Fruit fly (Drosophila melanogaster): ENCODE results near the gene loh.
A peak's percentile ranks its signal among the peaks of the same experiment; 100 is the strongest.

The loh gene

DNA sequence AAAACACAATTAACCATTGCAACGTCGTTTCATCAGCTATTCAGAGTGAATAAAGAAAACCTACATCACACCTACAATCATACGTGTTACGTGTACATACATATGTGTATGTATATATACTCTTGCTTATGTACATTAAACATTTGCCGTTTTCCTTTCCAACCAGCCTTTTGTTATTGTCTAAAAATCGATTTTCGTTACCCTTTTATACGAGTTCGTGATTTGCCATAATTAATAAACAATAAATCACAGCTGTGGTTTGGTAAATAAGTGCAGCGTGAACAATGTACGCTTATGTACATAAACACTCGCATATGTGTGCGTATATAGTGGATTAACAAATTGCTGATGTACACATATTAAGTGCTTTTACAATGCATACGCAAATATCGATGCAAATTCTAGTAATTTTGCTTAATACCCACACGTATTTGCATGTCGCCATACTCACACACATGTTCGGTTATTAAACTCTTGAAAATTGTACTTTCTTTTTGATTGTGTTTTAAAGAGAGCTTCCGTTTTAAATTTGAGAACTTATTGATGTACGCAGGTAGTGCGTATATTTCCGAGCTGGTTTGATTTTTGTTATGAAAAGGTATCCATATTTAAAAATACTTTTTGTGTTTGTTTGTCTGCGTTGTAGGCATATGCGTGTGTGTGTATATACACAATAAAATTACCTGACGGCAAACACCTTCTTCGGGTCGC, 45.3 kb upstream of the loh start:
- TF ChIP-seq Side (GFP tag; optimal IDR thresholded peaks at IDR 0.05) (no peak), CG8924 (tag; optimal IDR thresholded peaks at IDR 0.05) (peak; percentile 12), corto (GFP tag; optimal IDR thresholded peaks at IDR 0.05) (peak; percentile 9), CG1233 (GFP tag; optimal IDR thresholded peaks at IDR 0.05) (peak; percentile 1), YL-1 (GFP tag; optimal IDR thresholded peaks at IDR 0.05) (peak; percentile 17), CG13296 (GFP tag; optimal IDR thresholded peaks at IDR 0.05) (peak; percentile 60), Fer1 (GFP tag; optimal IDR thresholded peaks at IDR 0.05) (peak; percentile 49), Med (GFP tag) (peak; percentile 70), unc-4 (GFP tag; IDR thresholded peaks at IDR 0.05; ENCODE audit: partially characterized antibody) (0 out of 2 replicates have a peak, but pooled peaks have one; percentile 6), CG17802 (tag; optimal IDR thresholded peaks at IDR 0.05) (no peak), Sox100B (GFP tag; optimal IDR thresholded peaks at IDR 0.05) (peak; percentile 6), CG1529 (GFP tag; optimal IDR thresholded peaks at IDR 0.05) (no peak), gro (GFP tag; optimal IDR thresholded peaks at IDR 0.05) (peak; percentile 0), tna (GFP tag; IDR thresholded peaks at IDR 0.05; ENCODE audit: partially characterized antibody) (0 out of 2 replicates have a peak, but pooled peaks have one; percentile 17), CG7987 (GFP tag; optimal IDR thresholded peaks at IDR 0.05) (peak; percentile 61), CG32767 (GFP tag; IDR thresholded peaks at IDR 0.05) (peak; percentile 19; the same call in 1 of the 2 replicates), lola (GFP tag; optimal IDR thresholded peaks at IDR 0.05) (peak in 1 of 3 experiments; percentile 2), ewg (GFP tag; optimal IDR thresholded peaks at IDR 0.05) (no peak), kni (GFP tag; optimal IDR thresholded peaks at IDR 0.05) (peak; percentile 37), CG12299 (tag; optimal IDR thresholded peaks at IDR 0.05) (peak; percentile 23), CG3281 (GFP tag; optimal IDR thresholded peaks at IDR 0.05) (peak; percentile 5), CG14014 (GFP tag; IDR thresholded peaks at IDR 0.05) (peak; percentile 27; the same call in 1 of the 2 replicates), CG4617 (GFP tag; optimal IDR thresholded peaks at IDR 0.05; ENCODE audit: borderline replicate concordance) (peak; percentile 17), CG14710 (tag; optimal IDR thresholded peaks at IDR 0.05) (no peak), Xrp1 (GFP tag; IDR thresholded peaks at IDR 0.05) (0 out of 2 replicates have a peak, but pooled peaks have one; percentile 6), sens (GFP tag) (peak; percentile 80), stc (GFP tag; IDR thresholded peaks at IDR 0.05) (no peak), Pdp1 (GFP tag; optimal IDR thresholded peaks at IDR 0.05) (peak in 1 of 2 experiments; percentile 74), eve (GFP tag; optimal IDR thresholded peaks at IDR 0.05) (peak in 1 of 2 experiments; percentile 91), mirr (GFP tag; optimal IDR thresholded peaks at IDR 0.05) (peak; percentile 13), CG4854 (GFP tag; optimal IDR thresholded peaks at IDR 0.05) (no peak), MESR4 (GFP tag; optimal IDR thresholded peaks at IDR 0.05) (peak; percentile 70), luna (GFP tag; optimal IDR thresholded peaks at IDR 0.05) (no peak), CG34376 (GFP tag; optimal IDR thresholded peaks at IDR 0.05) (peak; percentile 60), cg (GFP tag; optimal IDR thresholded peaks at IDR 0.05) (peak; percentile 84), CG30020 (tag; optimal IDR thresholded peaks at IDR 0.05) (peak; percentile 59), odd (GFP tag; optimal IDR thresholded peaks at IDR 0.05) (peak; percentile 56), CG3847 (GFP tag; IDR thresholded peaks at IDR 0.05) (no peak), nom (GFP tag; optimal IDR thresholded peaks at IDR 0.05) (peak; percentile 36), Asciz (GFP tag; optimal IDR thresholded peaks at IDR 0.05) (peak; percentile 24), tll (GFP tag; optimal IDR thresholded peaks at IDR 0.05) (peak in 1 of 2 experiments; percentile 30), wek (GFP tag; optimal IDR thresholded peaks at IDR 0.05) (peak; percentile 42), NK7.1 (GFP tag; optimal IDR thresholded peaks at IDR 0.05) (no peak), CrebB (tag; optimal IDR thresholded peaks at IDR 0.05) (no peak)
